Worm (Caenorhabditis elegans) whole organism, L4 larva: ENCODE data around the gene ccz-1.
A peak's percentile ranks its signal among the peaks of the same experiment; 100 is the strongest.

Experiments
- F37D6.2 ChIP-seq: sonication (generic microtip); optimal IDR thresholded peaks from 2 replicates; lab custom pipeline; 2016; ENCODE audit warnings: mild to moderate bottlenecking, missing genetic modification characterization, missing compliant biosample characterization
- F49E8.2 ChIP-seq: sonication (generic microtip); optimal IDR thresholded peaks from 2 replicates; lab custom pipeline; 2016; ENCODE audit warnings: missing compliant biosample characterization, mild to moderate bottlenecking, missing genetic modification characterization, borderline replicate concordance
- T26A8.4 ChIP-seq: fragments of 200-800 bp; sonication (Bioruptor generic); IDR thresholded peaks from 2 replicates; pipeline ENCODE4 v1.3.6; 2022; ENCODE audit warnings: missing genetic modification characterization, missing compliant biosample characterization
- Y75B8A.6 ChIP-seq: fragments of 200-800 bp; sonication (Bioruptor generic); IDR thresholded peaks from 2 replicates; pipeline ENCODE4 v1.3.6; 2022; ENCODE audit warnings: missing genetic modification reagents, missing genetic modification characterization, missing compliant biosample characterization
- aly-2 ChIP-seq: sonication (generic microtip); optimal IDR thresholded peaks from 2 replicates; lab custom pipeline; 2018; ENCODE audit warnings: missing biosample characterization, missing genetic modification characterization
- ama-1 ChIP-seq: fragments of 150-350 bp; optimal IDR thresholded peaks from 2 replicates; lab custom pipeline; 2014; ENCODE audit warnings: inconsistent platforms, mixed read lengths
- attf-4 ChIP-seq: sonication (generic microtip); optimal IDR thresholded peaks from 3 replicates; lab custom pipeline; 2017; ENCODE audit warnings: missing biosample characterization, missing genetic modification characterization
- ceh-28 ChIP-seq: fragments of 150-350 bp; optimal IDR thresholded peaks from 2 replicates; lab custom pipeline; 2014; ENCODE audit warnings: missing biosample characterization, missing genetic modification reagents, missing genetic modification characterization
- daf-16 ChIP-seq, 3 experiments: sonication (generic microtip); optimal IDR thresholded peaks; 2 replicates each; lab custom pipeline; 2016 to 2017; ENCODE audit warnings: missing genetic modification characterization in 3 of 3, missing genetic modification reagents in 3 of 3, mild to moderate bottlenecking in 2 of 3, missing compliant biosample characterization in 2 of 3, missing biosample characterization in 1 of 3, moderate library complexity in 1 of 3
- daf-19 ChIP-seq: fragments of 200-800 bp; sonication (Bioruptor generic); conservative IDR thresholded peaks from 2 replicates; pipeline ENCODE4 v1.3.6; 2022; ENCODE audit warnings: missing genetic modification characterization, missing compliant biosample characterization
- dmd-6 ChIP-seq: fragments of 200-800 bp; sonication (Bioruptor generic); IDR thresholded peaks from 2 replicates; pipeline ENCODE4 v1.3.6; 2022; ENCODE audit warnings: missing genetic modification reagents, missing genetic modification characterization, missing compliant biosample characterization
- dmd-9 ChIP-seq: fragments of 200-800 bp; sonication (Bioruptor generic); IDR thresholded peaks from 2 replicates; pipeline ENCODE4 v1.3.6; 2022; ENCODE audit warnings: missing genetic modification reagents, missing genetic modification characterization, missing compliant biosample characterization
- dve-1 ChIP-seq: sonication (generic microtip); optimal IDR thresholded peaks from 2 replicates; lab custom pipeline; 2017; ENCODE audit warnings: antibody characterized with exemption, mild to moderate bottlenecking, missing genetic modification characterization, missing compliant biosample characterization; ENCODE audit not compliant: insufficient read depth
- fkh-10 ChIP-seq: fragments of 150-350 bp; optimal IDR thresholded peaks from 2 replicates; lab custom pipeline; 2014; ENCODE audit warnings: missing biosample characterization, missing genetic modification reagents, missing genetic modification characterization
- fos-1 ChIP-seq: fragments of 150-350 bp; optimal IDR thresholded peaks from 2 replicates; lab custom pipeline; 2014; ENCODE audit warnings: missing biosample characterization, missing genetic modification characterization
- hif-1 ChIP-seq, 2 experiments: sonication (generic microtip); optimal IDR thresholded peaks; 2 replicates each; lab custom pipeline; 2016 to 2017; ENCODE audit warnings: missing compliant biosample characterization in 2 of 2, missing genetic modification characterization in 2 of 2, missing genetic modification reagents in 2 of 2, missing genotype in 2 of 2, mild to moderate bottlenecking in 1 of 2
- hlh-11 ChIP-seq: fragments of 200-800 bp; sonication (Bioruptor generic); optimal IDR thresholded peaks from 2 replicates; lab custom pipeline; 2018; ENCODE audit warnings: mild to moderate bottlenecking, missing genetic modification characterization, missing compliant biosample characterization
- lim-7 ChIP-seq: fragments of 200-800 bp; sonication (Bioruptor generic); IDR thresholded peaks from 2 replicates; pipeline ENCODE4 v1.3.6; 2022; ENCODE audit warnings: missing genetic modification characterization, missing compliant biosample characterization
- lin-1 ChIP-seq: fragments of 200-800 bp; sonication (Bioruptor generic); IDR thresholded peaks from 2 replicates; pipeline ENCODE4 v1.3.6; 2022; ENCODE audit warnings: missing genetic modification reagents, missing genetic modification characterization, missing compliant biosample characterization
- lin-29 ChIP-seq: fragments of 200-800 bp; sonication (Bioruptor generic); IDR thresholded peaks from 2 replicates; pipeline ENCODE4 v1.3.6; 2022; ENCODE audit warnings: missing genetic modification reagents, missing genetic modification characterization, missing compliant biosample characterization
- mdl-1 ChIP-seq, 2 experiments: fragments of 150-350 bp in 1 of 2; sonication (generic microtip) in 1 of 2; optimal IDR thresholded peaks; 2 replicates each; lab custom pipeline; 2014 to 2017; ENCODE audit warnings: missing biosample characterization in 2 of 2, missing genetic modification characterization in 2 of 2
- mep-1 ChIP-seq: fragments of 150-350 bp; sonication (generic microtip); optimal IDR thresholded peaks from 3 replicates; lab custom pipeline; 2014; ENCODE audit warnings: missing biosample characterization, missing genetic modification characterization
- nhr-10 ChIP-seq: fragments of 150-350 bp; optimal IDR thresholded peaks from 2 replicates; lab custom pipeline; 2014; ENCODE audit warnings: missing biosample characterization, missing genetic modification characterization
- nhr-11 ChIP-seq: fragments of 150-350 bp; optimal IDR thresholded peaks from 2 replicates; lab custom pipeline; 2014; ENCODE audit warnings: missing biosample characterization, missing genetic modification characterization
- nhr-237 ChIP-seq: sonication (generic microtip); optimal IDR thresholded peaks from 2 replicates; lab custom pipeline; 2017; ENCODE audit warnings: missing biosample characterization, missing genetic modification characterization
- nhr-28 ChIP-seq: fragments of 150-350 bp; optimal IDR thresholded peaks from 2 replicates; lab custom pipeline; 2014; ENCODE audit warnings: missing biosample characterization, missing genetic modification characterization
- nhr-41 ChIP-seq: fragments of 200-800 bp; sonication (Bioruptor generic); IDR thresholded peaks from 2 replicates; pipeline ENCODE4 v1.3.6; 2022; ENCODE audit warnings: missing genetic modification reagents, missing genetic modification characterization, missing compliant biosample characterization
- nhr-42 ChIP-seq: fragments of 200-800 bp; sonication (Bioruptor generic); IDR thresholded peaks from 2 replicates; pipeline ENCODE4 v1.3.6; 2022; ENCODE audit warnings: missing genetic modification characterization, missing compliant biosample characterization
- pqm-1 ChIP-seq: sonication (generic microtip); optimal IDR thresholded peaks from 2 replicates; lab custom pipeline; 2017; ENCODE audit warnings: missing biosample characterization, missing genetic modification characterization
- snpc-4 ChIP-seq: fragments of 150-350 bp; optimal IDR thresholded peaks from 2 replicates; lab custom pipeline; 2014; ENCODE audit warnings: missing biosample characterization, missing genetic modification characterization
- tra-1 ChIP-seq: fragments of 200-800 bp; sonication (Bioruptor generic); IDR thresholded peaks from 2 replicates; pipeline ENCODE4 v1.3.6; 2022; ENCODE audit warnings: missing genetic modification reagents, missing genetic modification characterization, missing compliant biosample characterization
- unc-130 ChIP-seq: sonication (generic microtip); optimal IDR thresholded peaks from 2 replicates; lab custom pipeline; 2016; ENCODE audit warnings: missing genetic modification reagents, missing genetic modification characterization, missing compliant biosample characterization
- unc-62 ChIP-seq, 3 experiments: fragments of 150-350 bp in 1 of 3; sonication (generic microtip); optimal IDR thresholded peaks in 2 of 3; peaks in 1 of 3; 1 replicate in 1 of 3; 2 replicates in 2 of 3; lab custom pipeline; 2014 to 2017; ENCODE audit warnings: missing biosample characterization in 3 of 3, missing genetic modification characterization in 3 of 3, missing genetic modification reagents in 3 of 3, missing genotype in 1 of 3
- zfp-3 ChIP-seq: fragments of 200-800 bp; sonication (Bioruptor generic); conservative IDR thresholded peaks from 2 replicates; pipeline ENCODE4 v1.3.6; 2022; ENCODE audit warnings: missing genetic modification reagents, missing genetic modification characterization, missing compliant biosample characterization
- zip-2 ChIP-seq: fragments of 150-350 bp; optimal IDR thresholded peaks from 2 replicates; lab custom pipeline; 2014; ENCODE audit warnings: missing biosample characterization, missing genetic modification characterization
- ztf-7 ChIP-seq: fragments of 150-350 bp; optimal IDR thresholded peaks from 2 replicates; lab custom pipeline; 2014; ENCODE audit warnings: missing biosample characterization, missing genetic modification characterization

Gene ccz-1

ce11 chrV:13678542-13678941 lies at the start of gene ccz-1, which contains the start of gene tag-65 (continued):
- TF ChIP-seq zfp-3 (GFP tag; lab: Robert Waterston, UW) (no peak), fkh-10 (GFP tag; lab: Kevin White, UChicago) (peak; percentile 80), daf-19 (GFP tag; lab: Robert Waterston, UW) (no peak), nhr-11 (tag; lab: Kevin White, UChicago) (peak; percentile 38), unc-130 (GFP tag; lab: Kevin White, UChicago) (peak; percentile 62), hif-1 (tag; optimal IDR thresholded peaks at IDR 0.05; lab: Kevin White, UChicago) (no peak), lin-29 (GFP tag; lab: Robert Waterston, UW) (no peak), dmd-6 (GFP tag; lab: Robert Waterston, UW) (peak; percentile 81), zip-2 (tag; lab: Kevin White, UChicago) (no peak), mep-1 (tag; lab: Kevin White, UChicago) (peak; percentile 91), nhr-10 (tag; lab: Kevin White, UChicago) (no peak), nhr-28 (tag; lab: Kevin White, UChicago) (peak; percentile 49), lim-7 (GFP tag; lab: Robert Waterston, UW) (no peak), Y75B8A.6 (no peak), F49E8.2 (tag; lab: Kevin White, UChicago) (peak; percentile 72), nhr-41 (GFP tag; lab: Robert Waterston, UW) (no peak), fos-1 (tag; lab: Kevin White, UChicago) (no peak), F37D6.2 (peak; percentile 76), unc-62 (GFP tag; optimal IDR thresholded peaks at IDR 0.05 in 1 of 2; lab: Kevin White, UChicago) (no peak), unc-62 (tag; optimal IDR thresholded peaks at IDR 0.05; lab: Kevin White, UChicago) (no peak), mdl-1 (tag; optimal IDR thresholded peaks at IDR 0.05; lab: Kevin White, UChicago) (peak in 1 of 2 experiments; percentile 27), lin-1 (GFP tag; lab: Robert Waterston, UW) (peak; percentile 15; the same call in 1 of the 2 replicates)
- TF ChIP-seq, all 104 proteins: peak for 36

ce11 chrV:13634149-13634548 lies 44.5 kb upstream of the ccz-1 start, which contains the start of gene H37A05.2:
H37A05.2 (minus strand) TSS chrV:13634249.
- TF ChIP-seq dmd-9 (GFP tag; lab: Robert Waterston, UW): no peak
- no peak for TF ChIP-seq aly-2 (tag; lab: Kevin White, UChicago)
- TF ChIP-seq attf-4 (tag; lab: Kevin White, UChicago): no peak
- TF ChIP-seq nhr-42 (GFP tag; lab: Robert Waterston, UW): no peak

- no peak for TF ChIP-seq tra-1 (GFP tag; lab: Robert Waterston, UW)
- TF ChIP-seq pqm-1: no peak
- TF ChIP-seq daf-19 (GFP tag; lab: Robert Waterston, UW): no peak
- no peak for TF ChIP-seq ceh-28 (tag; lab: Kevin White, UChicago)
- no peak for TF ChIP-seq ama-1 (lab: Kevin White, UChicago)
- no peak for TF ChIP-seq zfp-3 (GFP tag; lab: Robert Waterston, UW)
- no peak for TF ChIP-seq dve-1
- no peak for TF ChIP-seq nhr-237 (tag; lab: Kevin White, UChicago)
- TF ChIP-seq, all 104 proteins: peak for 0
Measured at ce11 chrV:13636411-13636810, 42.3 kb upstream of the ccz-1 start.

DNA sequence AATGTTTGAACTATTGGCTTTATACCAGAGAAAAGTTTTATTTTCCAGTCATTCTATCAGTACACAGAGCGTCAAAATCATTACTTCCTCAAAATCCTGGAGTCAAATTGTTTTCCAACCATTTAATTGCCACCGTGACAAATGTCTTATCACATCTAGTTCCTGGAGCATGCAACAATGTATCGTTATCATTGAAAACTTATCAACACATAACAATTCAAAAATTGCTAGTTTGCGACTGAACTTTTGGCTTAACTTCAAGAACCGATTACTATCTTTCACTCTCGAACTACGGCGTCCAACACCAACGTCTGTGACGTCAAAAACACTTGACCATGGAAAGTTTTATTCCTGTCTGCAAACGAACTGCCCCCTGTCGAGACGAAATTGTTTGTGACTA lies 40.6 kb upstream of the ccz-1 start:
- TF ChIP-seq daf-16 (GFP tag; optimal IDR thresholded peaks at IDR 0.05; lab: Kevin White, UChicago): no peak
- peak; percentile 43 for TF ChIP-seq daf-16 (tag; optimal IDR thresholded peaks at IDR 0.05; lab: Kevin White, UChicago)
- TF ChIP-seq nhr-11 (tag; lab: Kevin White, UChicago): no peak
- peak; percentile 37 for TF ChIP-seq dve-1
- no peak for TF ChIP-seq ztf-7 (tag; lab: Kevin White, UChicago)
- TF ChIP-seq hlh-11 (tag; lab: Kevin White, UChicago): peak; percentile 9
- TF ChIP-seq snpc-4 (tag; lab: Kevin White, UChicago): no peak
- TF ChIP-seq dmd-6 (GFP tag; lab: Robert Waterston, UW): peak; percentile 78
- TF ChIP-seq pqm-1: peak; percentile 69
- no peak for TF ChIP-seq T26A8.4
- TF ChIP-seq nhr-28 (tag; lab: Kevin White, UChicago): peak; percentile 69
- TF ChIP-seq, all 104 proteins: peak for 6
